Fruit fly (Drosophila melanogaster) whole organism, wandering third instar larva: Measurements from ENCODE around the gene CG5521.

Experiments
- Abd-B ChIP-seq: fragments of >200 bp; optimal IDR thresholded peaks from 2 replicates; lab custom pipeline; 2017; ENCODE audit warnings: missing biosample characterization, missing genetic modification characterization
- CG32264 ChIP-seq: fragments of 200-800 bp; sonication (Bioruptor generic); optimal IDR thresholded peaks from 2 replicates; lab custom pipeline; 2016; ENCODE audit warnings: missing biosample characterization, missing genetic modification characterization
- CG9705 ChIP-seq: fragments of 200-800 bp; sonication (Bioruptor generic); optimal IDR thresholded peaks from 2 replicates; lab custom pipeline; 2018; ENCODE audit warnings: missing biosample characterization, mild to moderate bottlenecking, missing genetic modification characterization
- CrebA ChIP-seq: fragments of 200-800 bp; sonication (Bioruptor generic); optimal IDR thresholded peaks from 2 replicates; lab custom pipeline; 2016; ENCODE audit warnings: missing biosample characterization, mild to moderate bottlenecking, missing genetic modification characterization, borderline replicate concordance
- Dfd ChIP-seq: fragments of >200 bp; optimal IDR thresholded peaks from 2 replicates; lab custom pipeline; 2017; ENCODE audit warnings: missing biosample characterization, missing genetic modification characterization
- Dif ChIP-seq: fragments of 200-275, 200-300 bp; sonication (Bioruptor generic); optimal IDR thresholded peaks from 2 replicates; lab custom pipeline; 2018; ENCODE audit warnings: missing biosample characterization, missing genetic modification characterization; ENCODE audit not compliant: partially characterized antibody
- GATAd ChIP-seq: sonication (Bioruptor generic); optimal IDR thresholded peaks from 2 replicates; lab custom pipeline; 2016; ENCODE audit warnings: missing biosample characterization, missing genetic modification characterization
- HLH106 ChIP-seq: fragments of 200-800 bp; optimal IDR thresholded peaks from 3 replicates; lab custom pipeline; 2019; ENCODE audit warnings: missing biosample characterization, mild to moderate bottlenecking, missing genetic modification characterization, moderate library complexity
- Hnf4 ChIP-seq: fragments of 200-800 bp; sonication (Bioruptor generic); optimal IDR thresholded peaks from 2 replicates; lab custom pipeline; 2016; ENCODE audit warnings: missing biosample characterization, mild to moderate bottlenecking, missing genetic modification characterization
- Hr78 ChIP-seq: fragments of >200 bp; optimal IDR thresholded peaks from 2 replicates; lab custom pipeline; 2017; ENCODE audit warnings: missing biosample characterization, missing genetic modification characterization
- Hr83 ChIP-seq: fragments of 200-300 bp; sonication (Bioruptor generic); optimal IDR thresholded peaks from 2 replicates; lab custom pipeline; 2016; ENCODE audit warnings: missing biosample characterization, mild to moderate bottlenecking, missing genetic modification characterization, moderate library complexity; ENCODE audit not compliant: poor library complexity, severe bottlenecking
- Jra ChIP-seq: sonication (Bioruptor generic); optimal IDR thresholded peaks from 2 replicates; lab custom pipeline; 2016; ENCODE audit warnings: missing biosample characterization, missing genetic modification characterization
- Mio ChIP-seq: sonication (Bioruptor generic); optimal IDR thresholded peaks from 2 replicates; lab custom pipeline; 2016; ENCODE audit warnings: missing biosample characterization, missing genetic modification characterization
- Myc ChIP-seq: fragments of >200 bp; optimal IDR thresholded peaks from 2 replicates; lab custom pipeline; 2017
- N ChIP-seq: fragments of >200 bp; optimal IDR thresholded peaks from 2 replicates; lab custom pipeline; 2018; ENCODE audit warnings: missing biosample characterization, missing external identifiers, missing genetic modification characterization
- OdsH ChIP-seq: fragments of 200-800 bp; sonication (Bioruptor generic); optimal IDR thresholded peaks from 2 replicates; lab custom pipeline; 2016; ENCODE audit warnings: missing biosample characterization, mild to moderate bottlenecking, missing genetic modification characterization
- Rel ChIP-seq, 2 experiments: fragments of 200-800 bp; sonication (Bioruptor generic) in 1 of 2; optimal IDR thresholded peaks; 2 replicates in 1 of 2; 3 replicates in 1 of 2; lab custom pipeline; 2016 to 2019; ENCODE audit warnings: mild to moderate bottlenecking in 2 of 2, missing biosample characterization in 2 of 2, missing genetic modification characterization in 2 of 2, moderate library complexity in 1 of 2
- Sp1 ChIP-seq: fragments of 200-800 bp; sonication (Bioruptor generic); optimal IDR thresholded peaks from 3 replicates; lab custom pipeline; 2019; ENCODE audit warnings: missing biosample characterization, mild to moderate bottlenecking, missing genetic modification characterization, moderate library complexity
- Vsx2 ChIP-seq: fragments of 200-300, 225-300 bp; sonication (Bioruptor generic); optimal IDR thresholded peaks from 2 replicates; lab custom pipeline; 2018; ENCODE audit warnings: missing biosample characterization, missing genetic modification characterization; ENCODE audit not compliant: partially characterized antibody
- br ChIP-seq: fragments of 200-800 bp; sonication (Bioruptor generic); optimal IDR thresholded peaks from 2 replicates; lab custom pipeline; 2016; ENCODE audit warnings: missing biosample characterization, missing genetic modification characterization
- brk ChIP-seq: fragments of 200-800 bp; sonication (Bioruptor generic); optimal IDR thresholded peaks from 2 replicates; lab custom pipeline; 2016; ENCODE audit warnings: missing biosample characterization, mild to moderate bottlenecking, missing genetic modification characterization
- dl ChIP-seq, 2 experiments: fragments of 175-275, 200-275 bp in 1 of 2; fragments of 200-275 bp in 1 of 2; sonication (Bioruptor generic); optimal IDR thresholded peaks; lab custom pipeline; 2018; ENCODE audit warnings: mild to moderate bottlenecking in 2 of 2, missing biosample characterization in 2 of 2, missing genetic modification characterization in 2 of 2, moderate library complexity in 2 of 2; ENCODE audit not compliant: partially characterized antibody in 2 of 2, insufficient read depth in 1 of 2
- dmrt93B ChIP-seq: fragments of 200-800 bp; sonication (Bioruptor generic); optimal IDR thresholded peaks from 2 replicates; lab custom pipeline; 2018; ENCODE audit warnings: missing biosample characterization, mild to moderate bottlenecking, missing genetic modification characterization
- dsf ChIP-seq: sonication (Bioruptor generic); optimal IDR thresholded peaks from 2 replicates; lab custom pipeline; 2016; ENCODE audit warnings: missing biosample characterization, missing genetic modification characterization, borderline replicate concordance
- ey ChIP-seq: fragments of 200-800 bp; sonication (Bioruptor generic); optimal IDR thresholded peaks from 2 replicates; lab custom pipeline; 2016; ENCODE audit warnings: missing biosample characterization, missing genetic modification characterization
- foxo ChIP-seq, 2 experiments: fragments of 200-800 bp; sonication (Bioruptor generic); optimal IDR thresholded peaks; 2 replicates in 1 of 2; 3 replicates in 1 of 2; lab custom pipeline; 2016 to 2017; ENCODE audit warnings: missing biosample characterization in 2 of 2, missing genetic modification characterization in 2 of 2
- fru ChIP-seq: fragments of 200-800 bp; sonication (Bioruptor generic); optimal IDR thresholded peaks from 3 replicates; lab custom pipeline; 2016; ENCODE audit warnings: missing biosample characterization, mild to moderate bottlenecking, missing genetic modification characterization
- h ChIP-seq: fragments of 200-800 bp; sonication (Bioruptor generic); optimal IDR thresholded peaks from 3 replicates; lab custom pipeline; 2016; ENCODE audit warnings: missing biosample characterization, mild to moderate bottlenecking, missing genetic modification characterization
- jim ChIP-seq: fragments of 175-275, 200-325 bp; sonication (Bioruptor generic); optimal IDR thresholded peaks from 2 replicates; lab custom pipeline; 2016; ENCODE audit warnings: missing biosample characterization, mild to moderate bottlenecking, missing genetic modification characterization
- lola ChIP-seq: fragments of >200 bp; optimal IDR thresholded peaks from 2 replicates; lab custom pipeline; 2017; ENCODE audit warnings: missing biosample characterization, missing genetic modification characterization
- pan ChIP-seq: fragments of >200 bp; optimal IDR thresholded peaks from 2 replicates; lab custom pipeline; 2017
- psq ChIP-seq: fragments of 200-800 bp; sonication (Bioruptor generic); optimal IDR thresholded peaks from 3 replicates; lab custom pipeline; 2017; ENCODE audit warnings: missing biosample characterization, mild to moderate bottlenecking, missing genetic modification characterization, moderate library complexity
- rgr ChIP-seq: fragments of 200-800 bp; sonication (Bioruptor generic); optimal IDR thresholded peaks from 3 replicates; lab custom pipeline; 2016; ENCODE audit warnings: missing biosample characterization, mild to moderate bottlenecking, missing genetic modification characterization
- sage ChIP-seq: fragments of 200-800 bp; sonication (Bioruptor generic); optimal IDR thresholded peaks from 2 replicates; lab custom pipeline; 2016; ENCODE audit warnings: missing biosample characterization, mild to moderate bottlenecking, missing genetic modification characterization
- sv ChIP-seq: fragments of 200-800 bp; sonication (Bioruptor generic); optimal IDR thresholded peaks from 3 replicates; lab custom pipeline; 2016; ENCODE audit warnings: missing biosample characterization, missing genetic modification characterization
- tai ChIP-seq: sonication (Bioruptor generic); optimal IDR thresholded peaks from 2 replicates; lab custom pipeline; 2016; ENCODE audit warnings: missing biosample characterization, missing genetic modification characterization
- usp ChIP-seq: fragments of >200 bp; optimal IDR thresholded peaks from 2 replicates; lab custom pipeline; 2017; ENCODE audit warnings: missing biosample characterization, missing genetic modification characterization
- woc ChIP-seq: sonication (Bioruptor generic); optimal IDR thresholded peaks from 2 replicates; lab custom pipeline; 2016; ENCODE audit warnings: missing biosample characterization, mild to moderate bottlenecking, missing genetic modification characterization

The CG5521 gene

DNA sequence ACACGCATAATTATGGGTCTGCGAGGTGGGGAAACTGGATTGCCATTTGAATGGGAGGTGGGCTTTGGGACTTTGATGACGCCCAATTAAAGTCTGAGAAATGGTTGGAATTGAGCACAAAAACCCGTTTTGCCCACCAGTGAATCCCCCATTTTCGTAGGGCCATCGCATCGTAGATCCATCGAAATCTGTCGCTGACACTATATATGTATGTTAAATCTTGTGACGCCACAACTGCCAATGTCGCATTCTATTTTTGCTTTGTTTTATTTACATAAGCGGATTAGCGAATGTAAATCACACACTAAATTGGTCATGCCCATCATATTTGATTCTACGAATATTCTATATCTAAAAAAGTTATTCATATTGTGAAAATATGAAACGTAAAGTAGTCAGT is 40.3 kb upstream of the CG5521 start:
- TF ChIP-seq jim (GFP tag; lab: Kevin White, UChicago) = no peak
- TF ChIP-seq CrebA = no peak
- TF ChIP-seq fru = no peak
- no peak for TF ChIP-seq Myc (lab: Kevin White, UChicago)
- TF ChIP-seq CG9705 (GFP tag; lab: Kevin White, UChicago) = no peak
- TF ChIP-seq brk (GFP tag; lab: Kevin White, UChicago) = no peak
- TF ChIP-seq foxo (GFP tag; optimal IDR thresholded peaks at IDR 0.05; lab: Kevin White, UChicago) = no peak
- no peak for TF ChIP-seq Dfd (GFP tag; lab: Kevin White, UChicago)
- TF ChIP-seq lola (GFP tag; lab: Kevin White, UChicago) = no peak
- TF ChIP-seq Jra (GFP tag; lab: Kevin White, UChicago) = no peak
- TF ChIP-seq dmrt93B (GFP tag; lab: Kevin White, UChicago) = no peak
- TF ChIP-seq Hr78 = no peak
- no peak for TF ChIP-seq HLH106
- no peak for TF ChIP-seq Sp1 (GFP tag; lab: Kevin White, UChicago)
- no peak for TF ChIP-seq usp (GFP tag; lab: Kevin White, UChicago)
- no peak for TF ChIP-seq sv (GFP tag; lab: Kevin White, UChicago)

DNA sequence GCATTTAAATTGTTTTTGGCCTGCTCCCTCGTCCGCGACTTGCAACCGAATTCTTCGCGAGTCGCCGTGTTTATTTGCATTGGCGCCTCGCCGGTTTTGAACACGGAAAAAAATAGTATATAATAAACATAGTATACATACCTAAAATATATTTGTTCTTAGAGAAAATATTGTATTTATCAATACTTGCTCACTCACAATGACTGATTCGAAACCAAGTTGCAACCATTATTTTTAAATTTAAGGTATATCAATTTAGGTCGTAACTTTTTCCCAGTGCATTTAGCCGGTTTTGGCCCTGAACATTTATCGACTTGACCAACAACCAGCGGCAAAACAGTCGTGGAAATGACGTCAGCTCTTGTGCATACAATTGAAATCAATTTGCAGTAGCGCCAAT is 38.3 kb upstream of the CG5521 start:
- TF ChIP-seq Rel (GFP tag; optimal IDR thresholded peaks at IDR 0.05; lab: Kevin White, UChicago) = peak; percentile 74
- TF ChIP-seq Rel (tag; optimal IDR thresholded peaks at IDR 0.05; lab: Kevin White, UChicago) = peak; percentile 62
- peak; percentile 53 for TF ChIP-seq woc (GFP tag; lab: Kevin White, UChicago)
- peak; percentile 81 for TF ChIP-seq br (GFP tag; lab: Kevin White, UChicago)
- TF ChIP-seq dmrt93B (GFP tag; lab: Kevin White, UChicago) = peak; percentile 74
- TF ChIP-seq psq (GFP tag; lab: Kevin White, UChicago) = peak; percentile 88
- TF ChIP-seq CG9705 (GFP tag; lab: Kevin White, UChicago) = peak; percentile 77
- peak; percentile 79 for TF ChIP-seq tai (GFP tag; lab: Kevin White, UChicago)
- TF ChIP-seq Hr78 = no peak
- no peak for TF ChIP-seq sv (GFP tag; lab: Kevin White, UChicago)
- no peak for TF ChIP-seq CrebA
- peak; percentile 96 for TF ChIP-seq Sp1 (GFP tag; lab: Kevin White, UChicago)
- TF ChIP-seq Mio (GFP tag; lab: Kevin White, UChicago) = no peak
- no peak for TF ChIP-seq jim (GFP tag; lab: Kevin White, UChicago)
- TF ChIP-seq brk (GFP tag; lab: Kevin White, UChicago) = peak; percentile 88
- TF ChIP-seq Vsx2 = no peak
- no peak for TF ChIP-seq Dif
- TF ChIP-seq Myc (lab: Kevin White, UChicago) = no peak
- peak; percentile 42 for TF ChIP-seq dsf (GFP tag; lab: Kevin White, UChicago)
- TF ChIP-seq Dfd (GFP tag; lab: Kevin White, UChicago) = no peak
- peak; percentile 95 for TF ChIP-seq rgr (GFP tag; lab: Kevin White, UChicago)
- TF ChIP-seq Jra (GFP tag; lab: Kevin White, UChicago) = peak; percentile 38
- no peak for TF ChIP-seq N (GFP tag; lab: Kevin White, UChicago)
- TF ChIP-seq sage (GFP tag; lab: Kevin White, UChicago) = peak; percentile 77
- peak; percentile 56 for TF ChIP-seq CG32264
- TF ChIP-seq usp (GFP tag; lab: Kevin White, UChicago) = no peak
- TF ChIP-seq Hnf4 (GFP tag; lab: Kevin White, UChicago) = peak; percentile 77
- TF ChIP-seq lola (GFP tag; lab: Kevin White, UChicago) = no peak
- TF ChIP-seq ey (GFP tag; lab: Kevin White, UChicago) = peak; percentile 84
- TF ChIP-seq OdsH = peak; percentile 94
- no peak for TF ChIP-seq Abd-B (GFP tag; lab: Kevin White, UChicago)
- TF ChIP-seq h (GFP tag; lab: Kevin White, UChicago) = peak; percentile 86
- TF ChIP-seq fru = peak; percentile 76
- peak; percentile 14 for TF ChIP-seq Hr83 (GFP tag; lab: Kevin White, UChicago)
- peak in 1 of 2 experiments; percentile 74 for TF ChIP-seq foxo (GFP tag; optimal IDR thresholded peaks at IDR 0.05; lab: Kevin White, UChicago)
- TF ChIP-seq HLH106 = peak; percentile 82
- TF ChIP-seq GATAd = no peak
- TF ChIP-seq dl (GFP tag; optimal IDR thresholded peaks at IDR 0.05; lab: Kevin White, UChicago; ENCODE audit: insufficient read depth in 1 of 2, partially characterized antibody in 2 of 2) = no peak
- TF ChIP-seq pan (lab: Kevin White, UChicago) = no peak
